Worm (Caenorhabditis elegans): ENCODE measurements around the gene C18H2.5.

C18H2.5 gene

DNA sequence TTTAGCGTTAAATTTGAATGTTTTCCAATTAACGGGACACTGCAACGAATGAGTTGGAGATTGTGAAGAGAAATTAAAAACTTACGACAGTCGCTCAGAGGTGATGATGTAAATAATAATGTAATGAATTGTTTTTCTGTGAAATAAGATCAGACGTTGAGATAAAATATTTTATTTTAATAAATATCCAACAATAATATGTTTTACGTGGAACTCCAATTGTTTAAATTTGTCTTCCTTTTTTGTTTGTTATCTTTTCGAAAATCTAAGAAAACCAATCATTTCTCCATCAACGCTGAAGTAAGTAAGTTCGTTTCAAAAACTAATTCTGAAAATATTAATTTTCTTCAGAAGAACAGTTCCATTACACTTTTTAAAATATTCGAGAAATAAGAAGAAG lies at the start of gene C18H2.5:
Gene C18H2.5, minus strand, starts transcription at position 101 of the 400 bp plus-strand sequence.
- TF ChIP-seq unc-62 (GFP tag; optimal IDR thresholded peaks at IDR 0.05), result no peak

DNA sequence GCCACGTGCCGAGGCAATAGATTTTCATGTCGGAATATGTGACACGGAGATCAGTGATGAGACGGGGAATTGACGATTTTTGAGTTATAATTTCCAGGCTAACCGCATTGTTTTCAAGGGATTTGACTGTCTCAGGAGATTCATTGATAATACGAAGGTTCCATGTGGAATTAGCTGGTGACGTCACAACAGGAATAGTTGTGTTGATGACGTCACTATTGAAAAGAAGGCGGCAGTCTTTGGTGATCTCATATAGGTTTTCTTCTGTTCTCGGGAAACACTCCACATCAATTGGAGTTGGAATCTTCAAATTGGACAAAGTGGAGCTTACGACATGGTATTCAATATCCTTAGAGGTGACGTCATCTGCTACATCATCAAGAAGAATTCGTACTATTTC lies 49.0 kb upstream of the C18H2.5 start:
- TF ChIP-seq unc-62 (GFP tag; optimal IDR thresholded peaks at IDR 0.05), result no peak

DNA sequence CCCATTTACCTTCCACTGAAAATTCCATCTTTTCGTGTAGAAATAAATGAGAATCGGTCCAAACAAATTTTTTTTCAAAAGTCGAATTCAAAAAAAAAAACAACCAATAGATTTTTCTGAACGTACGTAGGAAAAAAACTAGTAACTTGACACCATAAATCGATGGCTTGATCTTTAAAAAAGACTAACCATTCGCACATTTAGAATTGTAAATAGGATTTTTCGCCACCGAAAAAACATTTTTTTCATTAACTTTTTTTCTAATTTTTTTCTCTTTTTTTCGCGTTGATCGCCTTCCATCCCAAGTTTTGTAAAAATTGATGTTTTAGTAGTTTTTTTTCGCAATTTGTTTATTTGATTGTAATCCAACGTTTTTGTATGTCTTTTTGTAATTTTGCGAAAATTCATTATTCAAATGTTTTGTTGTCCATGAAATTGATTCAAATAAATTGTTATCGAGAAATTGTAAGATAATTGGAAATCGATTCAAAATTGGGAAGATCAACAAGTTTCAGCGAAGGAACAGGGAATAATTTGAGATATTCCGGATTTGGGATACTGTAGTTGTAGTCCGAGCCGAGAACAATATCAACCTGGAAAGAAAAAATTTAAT lies 43.6 kb upstream of the C18H2.5 start:
- no peak for TF ChIP-seq unc-62 (GFP tag; optimal IDR thresholded peaks at IDR 0.05)

ce11 chrIII:7736806-7737205 lies 42.6 kb upstream of the C18H2.5 start:
- no peak for TF ChIP-seq unc-62 (GFP tag; optimal IDR thresholded peaks at IDR 0.05)

DNA sequence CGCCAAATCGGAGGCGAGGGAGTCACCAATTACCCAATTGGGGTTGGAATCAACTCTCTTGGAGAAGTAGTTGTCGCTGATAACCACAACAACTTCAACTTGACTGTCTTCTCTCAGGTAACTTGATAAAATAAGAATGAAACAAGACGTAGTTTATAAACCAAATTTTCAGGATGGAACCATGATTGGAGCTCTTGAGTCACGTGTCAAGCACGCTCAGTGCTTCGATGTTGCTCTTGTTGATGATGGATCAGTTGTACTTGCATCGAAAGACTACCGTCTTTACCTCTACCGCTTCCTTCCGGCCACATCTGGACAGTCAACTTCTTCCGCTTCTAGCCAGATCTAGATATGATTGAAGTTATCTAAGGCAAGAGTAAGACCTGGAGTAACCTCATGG lies 41.8 kb upstream of the C18H2.5 start:
- no peak for TF ChIP-seq unc-62 (GFP tag; optimal IDR thresholded peaks at IDR 0.05)

ce11 chrIII:7734105-7734504 lies 39.9 kb upstream of the C18H2.5 start:
- no peak for TF ChIP-seq unc-62 (GFP tag; optimal IDR thresholded peaks at IDR 0.05)

ce11 chrIII:7733563-7733962 lies 39.4 kb upstream of the C18H2.5 start:
- no peak for TF ChIP-seq unc-62 (GFP tag; optimal IDR thresholded peaks at IDR 0.05)

DNA sequence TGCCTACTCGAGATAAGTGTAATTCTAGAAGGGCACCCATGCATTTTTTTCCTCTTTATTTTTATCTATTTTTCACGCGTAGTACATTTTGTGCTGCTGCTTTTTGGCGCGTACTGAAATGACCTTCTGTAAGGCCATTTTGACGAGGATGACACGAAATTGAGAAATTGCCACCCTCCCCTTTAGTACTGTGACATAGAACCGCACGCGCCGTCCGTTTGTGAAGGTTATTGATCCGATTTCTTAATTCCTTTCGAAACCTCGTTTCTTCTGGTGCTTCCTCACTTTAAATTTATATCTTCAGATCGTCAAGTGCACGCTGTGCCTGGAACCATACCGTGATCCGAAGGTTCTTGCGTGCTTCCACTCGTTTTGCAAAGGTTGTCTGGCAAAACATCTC lies 36.9 kb upstream of the C18H2.5 start:
- TF ChIP-seq unc-62 (GFP tag; optimal IDR thresholded peaks at IDR 0.05), result no peak

- no peak for TF ChIP-seq unc-62 (GFP tag; optimal IDR thresholded peaks at IDR 0.05)
These were observed 36.2 kb upstream of the C18H2.5 start for ce11 chrIII:7730331-7730730.

ce11 chrIII:7729534-7730061 lies 35.4 kb upstream of the C18H2.5 start, which contains the start of gene ZK112.4:
Gene ZK112.4 (minus strand): TSS chrIII:7730011.
- no peak for TF ChIP-seq unc-62 (GFP tag; optimal IDR thresholded peaks at IDR 0.05)

DNA sequence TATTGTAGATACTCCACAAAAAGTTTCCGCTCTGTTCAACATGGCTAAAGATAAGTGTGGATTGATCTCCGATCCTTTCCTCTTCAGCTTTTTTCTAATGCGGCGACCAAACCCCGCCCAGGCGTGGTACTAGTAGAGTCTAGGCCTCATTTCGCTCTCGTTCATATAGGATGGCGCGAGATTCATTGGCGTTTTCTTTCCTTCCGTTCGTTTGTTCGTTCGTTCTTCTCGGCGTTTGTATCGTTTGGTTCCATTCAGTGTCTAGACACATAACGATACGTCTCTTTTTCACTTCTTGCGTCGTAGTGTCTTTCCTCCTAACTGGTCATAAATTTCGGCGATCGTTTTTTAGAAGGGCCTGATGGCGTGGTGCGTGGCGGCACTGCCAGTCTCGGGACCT lies 34.9 kb upstream of the C18H2.5 start:
- no peak for TF ChIP-seq unc-62 (GFP tag; optimal IDR thresholded peaks at IDR 0.05)

DNA sequence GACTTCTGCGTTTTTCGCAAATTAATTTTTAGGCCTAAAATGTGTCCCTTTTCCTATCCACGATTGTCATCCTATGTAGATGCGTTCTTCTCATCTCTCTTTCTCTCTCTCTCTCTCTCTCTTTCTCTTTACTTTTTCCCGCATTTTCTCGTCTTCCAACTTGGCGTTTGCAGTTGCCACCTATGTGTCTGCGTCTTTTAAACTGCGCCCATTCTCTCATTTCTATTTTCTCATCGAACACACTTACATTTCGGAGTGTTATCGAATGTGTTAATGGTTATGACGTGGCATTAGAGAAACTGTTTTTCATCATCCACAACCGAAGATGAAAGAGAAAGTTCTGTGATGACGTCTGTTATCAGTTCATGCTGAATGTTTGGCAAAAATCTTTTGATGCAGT lies 34.3 kb upstream of the C18H2.5 start:
- no peak for TF ChIP-seq unc-62 (GFP tag; optimal IDR thresholded peaks at IDR 0.05)

DNA sequence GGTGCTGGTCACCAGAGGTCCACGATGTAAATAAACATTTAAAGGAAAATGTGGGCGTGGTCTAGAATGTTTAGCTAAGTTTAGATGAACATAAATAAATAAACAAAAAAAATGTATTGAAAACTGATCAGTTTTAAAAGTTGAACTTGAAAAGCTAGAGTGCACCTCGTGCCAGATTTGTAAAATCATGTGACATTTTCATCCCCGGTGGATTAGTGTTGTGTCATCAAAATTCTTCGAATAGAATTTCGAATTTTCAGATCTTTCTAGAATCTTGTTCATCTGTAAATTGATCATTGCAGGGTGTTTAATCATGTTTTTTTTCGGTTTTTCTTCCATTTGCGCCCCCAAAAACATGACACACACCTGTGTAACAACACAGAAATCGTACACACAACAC lies 32.3 kb upstream of the C18H2.5 start:
- no peak for TF ChIP-seq unc-62 (GFP tag; optimal IDR thresholded peaks at IDR 0.05)

- no peak for TF ChIP-seq unc-62 (GFP tag; optimal IDR thresholded peaks at IDR 0.05)
These were observed 31.5 kb upstream of the C18H2.5 start for ce11 chrIII:7725483-7726250.

ce11 chrIII:7724433-7724832 lies 30.3 kb upstream of the C18H2.5 start:
- no peak for TF ChIP-seq unc-62 (GFP tag; optimal IDR thresholded peaks at IDR 0.05)

ce11 chrIII:7723412-7724068 lies 29.4 kb upstream of the C18H2.5 start:
- no peak for TF ChIP-seq unc-62 (GFP tag; optimal IDR thresholded peaks at IDR 0.05)

DNA sequence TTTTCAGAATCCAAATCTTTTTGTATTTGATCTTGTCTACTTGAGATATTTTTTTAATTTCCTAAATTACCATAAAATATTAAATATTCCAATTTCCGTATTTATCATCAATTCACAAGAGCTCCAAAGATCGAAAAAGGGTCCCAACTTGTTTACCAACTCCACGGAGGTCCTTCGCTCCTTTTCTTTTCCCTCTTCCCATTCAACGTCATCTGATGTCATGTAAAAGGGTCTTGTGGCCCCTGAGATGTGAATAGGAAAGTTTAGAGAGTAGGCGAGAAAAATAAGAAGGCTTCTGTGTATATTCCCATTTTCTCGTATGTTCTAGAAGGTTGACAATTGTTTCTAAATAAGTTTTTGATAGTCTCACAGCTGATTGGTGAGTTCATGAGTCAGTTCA lies 28.8 kb upstream of the C18H2.5 start:
- TF ChIP-seq unc-62 (GFP tag; optimal IDR thresholded peaks at IDR 0.05), result no peak

Data from whole organism, dauer.